Worm (Caenorhabditis elegans) whole organism, young adult: ENCODE data around the gene ZK897.10.

Source experiments
- Y53G8AR.9 ChIP-seq: fragments of 200-800 bp; sonication (Bioruptor generic); conservative IDR thresholded peaks from 2 replicates; pipeline ENCODE4 v1.3.6; 2022; ENCODE audit warnings: missing genetic modification reagents, missing genetic modification characterization, missing compliant biosample characterization
- atf-7 ChIP-seq: sonication (generic microtip); optimal IDR thresholded peaks from 2 replicates; lab custom pipeline; 2017; ENCODE audit warnings: mild to moderate bottlenecking, missing genetic modification characterization, missing compliant biosample characterization
- nhr-80 ChIP-seq: sonication (generic microtip); optimal IDR thresholded peaks from 2 replicates; lab custom pipeline; 2016; ENCODE audit warnings: missing genetic modification characterization, missing compliant biosample characterization
- tbp1 ChIP-seq: fragments of 200-800 bp; sonication (Bioruptor generic); optimal IDR thresholded peaks from 2 replicates; lab custom pipeline; 2018; ENCODE audit warnings: mild to moderate bottlenecking, missing genetic modification characterization, missing compliant biosample characterization

DNA sequence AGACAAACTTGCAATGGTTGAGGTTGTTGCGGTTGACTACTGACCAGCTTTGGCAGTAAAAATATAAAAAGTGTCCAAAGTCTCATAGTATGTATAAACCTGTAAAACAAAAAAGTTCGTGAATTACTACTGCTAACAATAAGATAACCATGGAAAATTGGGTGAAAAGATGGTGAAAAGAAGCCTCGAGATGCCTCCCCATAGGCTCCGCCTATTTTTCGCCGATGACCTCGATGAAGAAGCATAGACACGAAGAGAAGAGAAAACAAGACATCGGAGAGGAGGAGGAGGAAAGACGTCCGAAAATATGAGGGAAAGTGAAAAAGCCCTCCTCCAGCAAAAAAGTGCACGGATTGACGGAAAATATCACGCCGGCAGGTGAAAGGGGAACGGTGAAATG lies 23.7 kb upstream of the ZK897.10 start, which contains the start of gene T23F6.5:
- no peak for TF ChIP-seq atf-7
- no peak for TF ChIP-seq tbp1 (GFP tag; lab: Kevin White, UChicago)
- no peak for TF ChIP-seq nhr-80 (tag; lab: Kevin White, UChicago)
- TF ChIP-seq Y53G8AR.9 (GFP tag; lab: Robert Waterston, UW), result no peak
